Fruit fly (Drosophila melanogaster) whole organism, embryonic: ENCODE data around the gene Piezo.
A peak's percentile ranks its signal among the peaks of the same experiment; 100 is the strongest.

ENCODE experiments used
- Atf6 ChIP-seq: fragments of 200-800 bp; sonication (Bioruptor generic); IDR thresholded peaks from 2 replicates; pipeline ENCODE4 v1.3.6; 2022; ENCODE audit warnings: missing biosample characterization, missing genetic modification characterization
- Bgb ChIP-seq: fragments of 200-800 bp; sonication (Bioruptor generic); IDR thresholded peaks from 2 replicates; pipeline ENCODE4 v1.3.6; 2022; ENCODE audit warnings: missing biosample characterization, missing genetic modification characterization; ENCODE audit not compliant: partially characterized antibody
- CG10147 ChIP-seq: fragments of 200-800 bp; sonication (Bioruptor generic); optimal IDR thresholded peaks from 2 replicates; lab custom pipeline; 2019; ENCODE audit warnings: missing biosample characterization, mild to moderate bottlenecking, missing genetic modification characterization, moderate library complexity
- CG10321 ChIP-seq: fragments of 200-800 bp; sonication (Bioruptor generic); IDR thresholded peaks from 2 replicates; pipeline ENCODE4 v1.3.6; 2022; ENCODE audit warnings: missing biosample characterization, missing genetic modification characterization
- CG11085 ChIP-seq: fragments of 200-800 bp; sonication (Bioruptor generic); IDR thresholded peaks from 2 replicates; pipeline ENCODE4 v1.3.6; 2022; ENCODE audit warnings: missing biosample characterization, missing genetic modification characterization
- CG12071 ChIP-seq: fragments of 200-800 bp; sonication (Bioruptor generic); optimal IDR thresholded peaks from 3 replicates; lab custom pipeline; 2018; ENCODE audit warnings: missing biosample characterization, mild to moderate bottlenecking, missing genetic modification characterization
- CG12299 ChIP-seq: fragments of 200-800 bp; sonication (Bioruptor generic); optimal IDR thresholded peaks from 2 replicates; lab custom pipeline; 2018; ENCODE audit warnings: missing biosample characterization, mild to moderate bottlenecking, missing genetic modification characterization
- CG14667 ChIP-seq: fragments of 200-800 bp; sonication (Bioruptor generic); IDR thresholded peaks from 2 replicates; pipeline ENCODE4 v1.3.6; 2022; ENCODE audit warnings: missing biosample characterization, missing genetic modification characterization
- CG14710 ChIP-seq: fragments of 200-800 bp; sonication (Bioruptor generic); optimal IDR thresholded peaks from 3 replicates; lab custom pipeline; 2019; ENCODE audit warnings: missing biosample characterization, mild to moderate bottlenecking, missing genetic modification characterization, moderate library complexity
- CG15479 ChIP-seq: fragments of 200-800 bp; sonication (Bioruptor generic); optimal IDR thresholded peaks from 3 replicates; lab custom pipeline; 2019; ENCODE audit warnings: missing biosample characterization, mild to moderate bottlenecking, missing genetic modification characterization, moderate library complexity
- CG1603 ChIP-seq: fragments of 200-800 bp; sonication (Bioruptor generic); optimal IDR thresholded peaks from 2 replicates; lab custom pipeline; 2019; ENCODE audit warnings: missing biosample characterization, mild to moderate bottlenecking, missing genetic modification characterization, moderate library complexity
- CG16779 ChIP-seq: fragments of 200-800 bp; sonication (Bioruptor generic); IDR thresholded peaks from 2 replicates; pipeline ENCODE4 v1.3.6; 2022; ENCODE audit warnings: missing biosample characterization, missing genetic modification characterization
- CG1792 ChIP-seq: fragments of 200-800 bp; sonication (Bioruptor generic); optimal IDR thresholded peaks from 2 replicates; lab custom pipeline; 2016; ENCODE audit warnings: missing biosample characterization, missing genetic modification characterization
- CG1832 ChIP-seq: fragments of 200-800 bp; sonication (Bioruptor generic); optimal IDR thresholded peaks from 2 replicates; lab custom pipeline; 2017; ENCODE audit warnings: missing biosample characterization, mild to moderate bottlenecking, missing genetic modification characterization, inconsistent platforms
- CG3065 ChIP-seq: fragments of 200-800 bp; sonication (Bioruptor generic); optimal IDR thresholded peaks from 2 replicates; lab custom pipeline; 2016; ENCODE audit warnings: missing biosample characterization, missing genetic modification characterization
- CG31388 ChIP-seq: fragments of 200-800 bp; sonication (Bioruptor generic); optimal IDR thresholded peaks from 2 replicates; lab custom pipeline; 2016; ENCODE audit warnings: missing biosample characterization, missing genetic modification characterization
- CG32767 ChIP-seq: fragments of 200-800 bp; sonication (Bioruptor generic); IDR thresholded peaks from 2 replicates; pipeline ENCODE4 v1.3.6; 2022; ENCODE audit warnings: missing biosample characterization, missing genetic modification characterization
- CG4617 ChIP-seq: fragments of 200-800 bp; sonication (Bioruptor generic); optimal IDR thresholded peaks from 3 replicates; lab custom pipeline; 2016; ENCODE audit warnings: missing biosample characterization, missing genetic modification characterization, borderline replicate concordance
- CG4730 ChIP-seq: fragments of 200-800 bp; sonication (Bioruptor generic); IDR thresholded peaks from 2 replicates; pipeline ENCODE4 v1.3.6; 2022; ENCODE audit warnings: missing biosample characterization, missing genetic modification characterization
- CG6272 ChIP-seq: fragments of 200-800 bp; sonication (Bioruptor generic); IDR thresholded peaks from 2 replicates; pipeline ENCODE4 v1.3.6; 2022; ENCODE audit warnings: missing biosample characterization, missing genetic modification characterization
- CG6765 ChIP-seq: fragments of 200-800 bp; sonication (Bioruptor generic); optimal IDR thresholded peaks from 3 replicates; lab custom pipeline; 2017; ENCODE audit warnings: missing biosample characterization, mild to moderate bottlenecking, missing genetic modification characterization
- CG8281 ChIP-seq: fragments of 200-800 bp; sonication (Bioruptor generic); optimal IDR thresholded peaks from 2 replicates; lab custom pipeline; 2018; ENCODE audit warnings: missing biosample characterization, mild to moderate bottlenecking, missing genetic modification characterization, moderate library complexity
- CG9215 ChIP-seq: fragments of 200-800 bp; sonication (Bioruptor generic); IDR thresholded peaks from 2 replicates; pipeline ENCODE4 v1.3.6; 2022; ENCODE audit warnings: missing biosample characterization, missing genetic modification characterization
- Camta ChIP-seq: fragments of 200-800 bp; sonication (Bioruptor generic); optimal IDR thresholded peaks from 2 replicates; lab custom pipeline; 2016; ENCODE audit warnings: missing biosample characterization, missing genetic modification characterization
- E2f1 ChIP-seq: fragments of 200-800 bp; sonication (Bioruptor generic); IDR thresholded peaks from 2 replicates; pipeline ENCODE4 v1.3.6; 2022; ENCODE audit warnings: missing biosample characterization, missing genetic modification characterization
- Hey ChIP-seq: fragments of 200-800 bp; sonication (Bioruptor generic); optimal IDR thresholded peaks from 3 replicates; lab custom pipeline; 2018; ENCODE audit warnings: missing biosample characterization, mild to moderate bottlenecking, missing genetic modification characterization
- Lhr ChIP-seq: fragments of 200-800 bp; sonication (Bioruptor generic); optimal IDR thresholded peaks from 3 replicates; lab custom pipeline; 2017; ENCODE audit warnings: mild to moderate bottlenecking, missing biosample characterization, missing genetic modification reagents, missing genetic modification characterization
- Lim3 ChIP-seq: fragments of 200-800 bp; sonication (Bioruptor generic); IDR thresholded peaks from 2 replicates; pipeline ENCODE4 v1.3.6; 2022; ENCODE audit warnings: missing biosample characterization, missing genetic modification characterization
- MESR4 ChIP-seq: fragments of 200-800 bp; sonication (Bioruptor generic); optimal IDR thresholded peaks from 2 replicates; lab custom pipeline; 2018; ENCODE audit warnings: missing biosample characterization, mild to moderate bottlenecking, missing genetic modification characterization, moderate library complexity
- Mad ChIP-seq: fragments of 200-800 bp; sonication (Bioruptor generic); optimal IDR thresholded peaks from 2 replicates; lab custom pipeline; 2016; ENCODE audit warnings: missing biosample characterization, missing genetic modification characterization
- Max ChIP-seq: fragments of 200-800 bp; sonication (Bioruptor generic); optimal IDR thresholded peaks from 2 replicates; lab custom pipeline; 2016; ENCODE audit warnings: missing biosample characterization, mild to moderate bottlenecking, missing genetic modification characterization
- Oaz ChIP-seq: fragments of 200-800 bp; sonication (Bioruptor generic); IDR thresholded peaks from 2 replicates; pipeline ENCODE4 v1.3.6; 2022; ENCODE audit warnings: missing biosample characterization, missing genetic modification characterization
- Oli ChIP-seq: fragments of 200-800 bp; sonication (Bioruptor generic); optimal IDR thresholded peaks from 2 replicates; lab custom pipeline; 2018; ENCODE audit warnings: missing biosample characterization, mild to moderate bottlenecking, missing genetic modification characterization, moderate library complexity
- Six4 ChIP-seq: fragments of 200-800 bp; sonication (Bioruptor generic); optimal IDR thresholded peaks from 2 replicates; lab custom pipeline; 2016; ENCODE audit warnings: missing biosample characterization, missing genetic modification characterization
- Sry-δ ChIP-seq: fragments of 200-800 bp; sonication (Bioruptor generic); optimal IDR thresholded peaks from 2 replicates; lab custom pipeline; 2016; ENCODE audit warnings: missing biosample characterization, missing genetic modification characterization
- bbx ChIP-seq: fragments of 200-800 bp; sonication (Bioruptor generic); IDR thresholded peaks from 2 replicates; pipeline ENCODE4 v1.3.6; 2022; ENCODE audit warnings: missing biosample characterization, missing genetic modification characterization; ENCODE audit not compliant: partially characterized antibody
- bigmax ChIP-seq: fragments of 200-800 bp; sonication (Bioruptor generic); optimal IDR thresholded peaks from 2 replicates; lab custom pipeline; 2018; ENCODE audit warnings: missing biosample characterization, mild to moderate bottlenecking, missing genetic modification characterization
- danr ChIP-seq: fragments of 200-800 bp; sonication (Bioruptor generic); IDR thresholded peaks from 2 replicates; pipeline ENCODE4 v1.3.6; 2022; ENCODE audit warnings: missing biosample characterization, missing genetic modification characterization
- esg ChIP-seq: fragments of 200-800 bp; sonication (Bioruptor generic); conservative IDR thresholded peaks from 2 replicates; pipeline ENCODE4 v1.3.6; 2022; ENCODE audit warnings: missing biosample characterization, missing genetic modification characterization
- fd3F ChIP-seq: fragments of 200-800 bp; sonication (Bioruptor generic); optimal IDR thresholded peaks from 2 replicates; lab custom pipeline; 2018; ENCODE audit warnings: missing biosample characterization, mild to moderate bottlenecking, missing genetic modification characterization, moderate library complexity
- ftz-f1 ChIP-seq: fragments of 200-800 bp; sonication (Bioruptor generic); optimal IDR thresholded peaks from 2 replicates; lab custom pipeline; 2016; ENCODE audit warnings: missing biosample characterization, missing genetic modification characterization
- gsb-n ChIP-seq: fragments of 200-800 bp; sonication (Bioruptor generic); optimal IDR thresholded peaks from 3 replicates; lab custom pipeline; 2018; ENCODE audit warnings: missing biosample characterization, mild to moderate bottlenecking, missing genetic modification characterization
- nmo ChIP-seq: fragments of 200-800 bp; sonication (Bioruptor generic); optimal IDR thresholded peaks from 2 replicates; lab custom pipeline; 2018; ENCODE audit warnings: missing biosample characterization, mild to moderate bottlenecking, missing genetic modification characterization, moderate library complexity
- psq ChIP-seq: fragments of 200-800 bp; sonication (Bioruptor generic); optimal IDR thresholded peaks from 2 replicates; lab custom pipeline; 2017; ENCODE audit warnings: missing biosample characterization, missing genetic modification characterization
- run ChIP-seq: fragments of 200-800 bp; sonication (Bioruptor generic); optimal IDR thresholded peaks from 3 replicates; lab custom pipeline; 2018; ENCODE audit warnings: missing biosample characterization, mild to moderate bottlenecking, missing genetic modification characterization
- schlank ChIP-seq: fragments of 200-800 bp; sonication (Bioruptor generic); optimal IDR thresholded peaks from 2 replicates; lab custom pipeline; 2018; ENCODE audit warnings: missing biosample characterization, mild to moderate bottlenecking, missing genetic modification characterization
- sens ChIP-seq: fragments of 200-800 bp; sonication (Bioruptor generic); peaks from one replicate; lab custom pipeline; 2016; ENCODE audit warnings: missing biosample characterization, missing genetic modification characterization
- sna ChIP-seq: fragments of 200-800 bp; sonication (Bioruptor generic); IDR thresholded peaks from 2 replicates; pipeline ENCODE4 v1.3.6; 2022; ENCODE audit warnings: missing biosample characterization, missing genetic modification characterization; ENCODE audit not compliant: partially characterized antibody
- ssp ChIP-seq: fragments of 200-800 bp; sonication (Bioruptor generic); IDR thresholded peaks from 2 replicates; pipeline ENCODE4 v1.3.6; 2022; ENCODE audit warnings: missing biosample characterization, missing genetic modification characterization
- unpg ChIP-seq: fragments of 200-800 bp; sonication (Bioruptor generic); optimal IDR thresholded peaks from 3 replicates; lab custom pipeline; 2018; ENCODE audit warnings: missing biosample characterization, mild to moderate bottlenecking, missing genetic modification characterization, moderate library complexity

Gene Piezo

DNA sequence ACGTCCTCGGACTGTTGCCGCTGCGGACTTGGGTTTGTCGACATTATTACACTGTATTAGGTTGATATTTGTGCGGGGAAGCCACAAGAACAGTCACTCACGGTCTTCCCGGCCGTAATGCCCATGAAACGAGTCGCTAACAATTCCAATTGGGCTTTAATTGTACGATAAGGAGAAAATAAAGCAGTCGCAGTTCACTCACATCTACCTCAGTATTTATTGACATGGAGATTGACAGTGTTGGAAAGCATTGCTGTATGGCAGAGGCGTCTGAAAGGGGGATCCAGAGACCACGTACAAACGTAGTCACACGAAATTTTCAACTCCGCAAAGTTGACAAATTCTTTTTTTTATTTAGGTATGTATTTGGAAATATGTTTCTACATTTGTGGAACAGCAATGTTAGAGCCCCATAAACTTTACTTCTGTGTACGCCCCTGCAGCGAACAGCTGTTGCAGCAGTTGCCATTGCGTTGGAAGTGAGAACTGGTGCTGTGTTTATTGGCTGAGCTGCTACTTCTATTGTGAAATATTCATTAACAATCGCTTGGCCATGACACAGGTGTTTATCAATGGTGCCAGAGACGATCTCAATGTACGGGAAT lies 49.9 kb downstream of the Piezo start, which contains the start of the genes CG8372 and CG8360 (continued):
- TF ChIP-seq Oaz (GFP tag; lab: Robert Waterston, UW) (peak; percentile 98), gsb-n (tag; lab: Kevin White, UChicago) (peak; percentile 95), CG14667 (peak; percentile 99), Max (GFP tag; lab: Kevin White, UChicago) (peak; percentile 99), Sry-δ (peak; percentile 85), MESR4 (GFP tag; lab: Kevin White, UChicago) (peak; percentile 93), CG4617 (GFP tag; lab: Kevin White, UChicago) (peak; percentile 99), unpg (peak; percentile 99), psq (GFP tag; lab: Kevin White, UChicago) (peak; percentile 95), Camta (GFP tag; lab: Kevin White, UChicago) (peak; percentile 99), CG1832 (GFP tag; lab: Kevin White, UChicago) (no peak), CG12071 (GFP tag; lab: Kevin White, UChicago) (peak; percentile 99), Lhr (GFP tag; lab: Kevin White, UChicago) (peak; percentile 92), Lim3 (GFP tag; lab: Robert Waterston, UW) (peak; percentile 97), fd3F (peak; percentile 96), bigmax (GFP tag; lab: Kevin White, UChicago) (peak; percentile 76), Atf6 (GFP tag; lab: Robert Waterston, UW) (peak; percentile 99), ftz-f1 (GFP tag; lab: Kevin White, UChicago) (peak; percentile 82), CG31388 (GFP tag; lab: Kevin White, UChicago) (peak; percentile 97), Six4 (peak; percentile 99), Bgb (GFP tag; lab: Robert Waterston, UW) (peak; percentile 33; the same call in 1 of the 2 replicates), CG32767 (GFP tag; lab: Robert Waterston, UW) (peak; percentile 98), CG10321 (peak; percentile 88), run (tag; lab: Kevin White, UChicago) (peak; percentile 96), schlank (tag; lab: Kevin White, UChicago) (peak; percentile 97), CG1603 (tag; lab: Kevin White, UChicago) (peak; percentile 97), CG6765 (GFP tag; lab: Kevin White, UChicago) (peak; percentile 97), E2f1 (GFP tag; lab: Robert Waterston, UW) (peak; percentile 99), CG15479 (GFP tag; lab: Kevin White, UChicago) (peak; percentile 68), CG9215 (GFP tag; lab: Robert Waterston, UW) (peak; percentile 97), bbx (no peak), CG16779 (peak; percentile 98), Mad (GFP tag; lab: Kevin White, UChicago) (peak; percentile 99), CG11085 (GFP tag; lab: Robert Waterston, UW) (peak; percentile 98), CG6272 (GFP tag; lab: Robert Waterston, UW) (peak; percentile 99), danr (GFP tag; lab: Robert Waterston, UW) (peak; percentile 98), sens (GFP tag; lab: Kevin White, UChicago) (peak; percentile 100), CG8281 (tag; lab: Kevin White, UChicago) (peak; percentile 91), Oli (tag; lab: Kevin White, UChicago) (peak; percentile 99), nmo (GFP tag; lab: Kevin White, UChicago) (peak; percentile 99), CG3065 (GFP tag; lab: Kevin White, UChicago) (peak; percentile 97), CG12299 (tag; lab: Kevin White, UChicago) (peak; percentile 97), ssp (GFP tag; lab: Robert Waterston, UW) (peak; percentile 94), CG1792 (peak; percentile 98), Hey (peak; percentile 93), CG10147 (GFP tag; lab: Kevin White, UChicago) (peak; percentile 98), CG4730 (peak; percentile 99), CG14710 (tag; lab: Kevin White, UChicago) (peak; percentile 97), sna (GFP tag; lab: Robert Waterston, UW) (peak; percentile 69), esg (GFP tag; lab: Robert Waterston, UW) (peak; percentile 99)
